Worm (Caenorhabditis elegans) whole organism, L3 larva: Measurements from ENCODE around the gene mrpl-44.

Experiments
- aly-2 ChIP-seq: fragments of 150-350 bp; optimal IDR thresholded peaks from 2 replicates; lab custom pipeline; 2014; ENCODE audit warnings: missing biosample characterization, missing genetic modification characterization
- ama-1 ChIP-seq: fragments of 150-350 bp; optimal IDR thresholded peaks from 2 replicates; lab custom pipeline; 2018
- ceh-16 ChIP-seq: sonication (generic microtip); optimal IDR thresholded peaks from 2 replicates; lab custom pipeline; 2017; ENCODE audit warnings: missing biosample characterization, missing genetic modification characterization
- ceh-28 ChIP-seq: fragments of 150-350 bp; optimal IDR thresholded peaks from 2 replicates; lab custom pipeline; 2014; ENCODE audit warnings: missing biosample characterization, missing genetic modification reagents, missing genetic modification characterization
- ceh-82 ChIP-seq: fragments of 150-350 bp; optimal IDR thresholded peaks from 2 replicates; lab custom pipeline; 2014; ENCODE audit warnings: missing biosample characterization, missing genetic modification characterization
- ceh-9 ChIP-seq: sonication (generic microtip); optimal IDR thresholded peaks from 2 replicates; lab custom pipeline; 2018; ENCODE audit warnings: missing biosample characterization, missing genetic modification characterization
- egl-5 ChIP-seq: fragments of 150-350 bp; optimal IDR thresholded peaks from 2 replicates; lab custom pipeline; 2017; ENCODE audit warnings: missing biosample characterization, missing genetic modification reagents, missing genetic modification characterization, inconsistent platforms
- elt-2 ChIP-seq: sonication (generic microtip); optimal IDR thresholded peaks from 2 replicates; lab custom pipeline; 2016; ENCODE audit warnings: missing genetic modification reagents, mild to moderate bottlenecking, missing genetic modification characterization, missing compliant biosample characterization
- elt-3 ChIP-seq, 3 experiments: fragments of 150-350 bp in 1 of 3; sonication (generic microtip) in 2 of 3; optimal IDR thresholded peaks; 2 replicates in 2 of 3; 4 replicates in 1 of 3; lab custom pipeline; 2014 to 2017; ENCODE audit warnings: missing biosample characterization in 3 of 3, missing genetic modification characterization in 3 of 3
- eor-1 ChIP-seq, 2 experiments: fragments of 150-350 bp; optimal IDR thresholded peaks; 2 replicates each; lab custom pipeline; 2014 to 2018; ENCODE audit warnings: missing biosample characterization in 2 of 2, missing genetic modification characterization in 2 of 2
- fkh-10 ChIP-seq: sonication (generic microtip); optimal IDR thresholded peaks from 2 replicates; lab custom pipeline; 2017; ENCODE audit warnings: missing biosample characterization, missing genetic modification reagents, missing genetic modification characterization
- fos-1 ChIP-seq: fragments of 150-350 bp; optimal IDR thresholded peaks from 2 replicates; lab custom pipeline; 2014; ENCODE audit warnings: missing biosample characterization, missing genetic modification characterization
- hmg-11 ChIP-seq: sonication (generic microtip); optimal IDR thresholded peaks from 2 replicates; lab custom pipeline; 2016; ENCODE audit warnings: missing genetic modification characterization, missing compliant biosample characterization
- lin-15B ChIP-seq: fragments of 150-350 bp; optimal IDR thresholded peaks from 2 replicates; lab custom pipeline; 2014; ENCODE audit warnings: missing biosample characterization, missing genetic modification characterization
- lsy-12 ChIP-seq: sonication (generic microtip); optimal IDR thresholded peaks from 2 replicates; lab custom pipeline; 2016; ENCODE audit warnings: mild to moderate bottlenecking, missing genetic modification characterization, missing compliant biosample characterization
- mml-1 ChIP-seq: fragments of 150-350 bp; sonication (generic microtip); optimal IDR thresholded peaks from 3 replicates; lab custom pipeline; 2014; ENCODE audit warnings: missing biosample characterization, missing genetic modification characterization
- nfya-1 ChIP-seq: sonication (generic microtip); optimal IDR thresholded peaks from 2 replicates; lab custom pipeline; 2017; ENCODE audit warnings: missing genetic modification characterization, mild to moderate bottlenecking, missing compliant biosample characterization, antibody characterized with exemption, moderate library complexity; ENCODE audit not compliant: insufficient read depth
- nhr-11 ChIP-seq: fragments of 150-350 bp; optimal IDR thresholded peaks from 2 replicates; lab custom pipeline; 2014; ENCODE audit warnings: missing biosample characterization, missing genetic modification characterization
- nhr-237 ChIP-seq: fragments of 150-350 bp; optimal IDR thresholded peaks from 2 replicates; lab custom pipeline; 2014; ENCODE audit warnings: missing biosample characterization, missing genetic modification characterization
- nhr-25 ChIP-seq: sonication (generic microtip); optimal IDR thresholded peaks from 2 replicates; lab custom pipeline; 2017; ENCODE audit warnings: missing biosample characterization, missing genetic modification characterization
- nhr-43 ChIP-seq: sonication (generic microtip); optimal IDR thresholded peaks from 2 replicates; lab custom pipeline; 2016; ENCODE audit warnings: mild to moderate bottlenecking, missing genetic modification characterization, missing compliant biosample characterization; ENCODE audit not compliant: poor library complexity, severe bottlenecking
- nhr-67 ChIP-seq: fragments of 150-350 bp; optimal IDR thresholded peaks from 2 replicates; lab custom pipeline; 2014; ENCODE audit warnings: missing biosample characterization, missing genetic modification characterization
- nhr-76 ChIP-seq: fragments of 150-350 bp; sonication (generic microtip); optimal IDR thresholded peaks from 5 replicates; lab custom pipeline; 2014; ENCODE audit warnings: missing biosample characterization, missing genetic modification characterization
- nhr-77 ChIP-seq: fragments of 150-350 bp; optimal IDR thresholded peaks from 2 replicates; lab custom pipeline; 2014; ENCODE audit warnings: missing biosample characterization, missing genetic modification characterization
- pha-4 ChIP-seq: fragments of 150-350 bp; optimal IDR thresholded peaks from 2 replicates; lab custom pipeline; 2014; ENCODE audit warnings: missing biosample characterization, missing genetic modification reagents, missing genetic modification characterization
- pqm-1 ChIP-seq: fragments of 150-350 bp; optimal IDR thresholded peaks from 2 replicates; lab custom pipeline; 2017; ENCODE audit warnings: missing biosample characterization, missing genetic modification characterization, inconsistent platforms
- sea-2 ChIP-seq: fragments of 150-350 bp; sonication (generic microtip); optimal IDR thresholded peaks from 4 replicates; lab custom pipeline; 2014; ENCODE audit warnings: missing biosample characterization, missing genetic modification reagents, missing genetic modification characterization
- skn-1 ChIP-seq: fragments of 150-350 bp; optimal IDR thresholded peaks from 2 replicates; lab custom pipeline; 2014; ENCODE audit warnings: missing biosample characterization, missing genetic modification characterization
- snpc-4 ChIP-seq: fragments of 150-350 bp; optimal IDR thresholded peaks from 2 replicates; lab custom pipeline; 2014; ENCODE audit warnings: missing biosample characterization, missing genetic modification characterization
- tbx-2 ChIP-seq: sonication (generic microtip); optimal IDR thresholded peaks from 2 replicates; lab custom pipeline; 2016; ENCODE audit warnings: mild to moderate bottlenecking, missing genetic modification characterization, missing compliant biosample characterization
- unc-62 ChIP-seq: fragments of 150-350 bp; sonication (generic microtip); optimal IDR thresholded peaks from 4 replicates; lab custom pipeline; 2014; ENCODE audit warnings: missing biosample characterization, missing genetic modification reagents, missing genetic modification characterization
- zag-1 ChIP-seq: fragments of 150-350 bp; optimal IDR thresholded peaks from 2 replicates; lab custom pipeline; 2014; ENCODE audit warnings: missing biosample characterization, missing genetic modification characterization

mrpl-44 gene

ce11 chrIII:9071372-9071771, 17.8 kb downstream of the mrpl-44 start, which contains the start of gene lin-12:
TSS of gene lin-12 (minus strand) at chrIII:9071472.
- TF ChIP-seq snpc-4 (tag; lab: Kevin White, UChicago) (no peak), zag-1 (tag; lab: Kevin White, UChicago) (no peak), nfya-1 (tag; lab: Kevin White, UChicago) (no peak), elt-3 (tag; optimal IDR thresholded peaks at IDR 0.05; lab: Kevin White, UChicago) (no peak), sea-2 (GFP tag; lab: Kevin White, UChicago) (no peak), eor-1 (tag; optimal IDR thresholded peaks at IDR 0.05; lab: Kevin White, UChicago) (no peak), nhr-25 (tag; lab: Kevin White, UChicago) (no peak), ceh-9 (tag; lab: Kevin White, UChicago) (no peak), pha-4 (tag; lab: Kevin White, UChicago) (no peak)

- TF ChIP-seq pqm-1 (tag; lab: Kevin White, UChicago) (peak; percentile 4), pha-4 (tag; lab: Kevin White, UChicago) (no peak), elt-2 (tag; lab: Kevin White, UChicago) (peak; percentile 55), ceh-16 (tag; lab: Kevin White, UChicago) (no peak), nhr-43 (tag; lab: Kevin White, UChicago) (no peak)
Measured at ce11 chrIII:9069712-9070111, 19.5 kb downstream of the mrpl-44 start.

- TF ChIP-seq nhr-77 (tag; lab: Kevin White, UChicago) (peak; percentile 50), fos-1 (tag; lab: Kevin White, UChicago) (peak; percentile 38), tbx-2 (tag; lab: Kevin White, UChicago) (no peak), nhr-25 (tag; lab: Kevin White, UChicago) (no peak), snpc-4 (tag; lab: Kevin White, UChicago) (no peak), fkh-10 (GFP tag; lab: Kevin White, UChicago) (no peak), elt-2 (tag; lab: Kevin White, UChicago) (peak; percentile 17), ama-1 (peak; percentile 17), pha-4 (tag; lab: Kevin White, UChicago) (peak; percentile 3)
Measured at ce11 chrIII:9060267-9060666, 28.9 kb downstream of the mrpl-44 start.

ce11 chrIII:9058959-9059534, 30.1 kb downstream of the mrpl-44 start, which contains the start of gene gst-1:
TSS of gene gst-1 (plus strand) at chrIII:9059331.
- TF ChIP-seq snpc-4 (tag; lab: Kevin White, UChicago) (no peak), pha-4 (tag; lab: Kevin White, UChicago) (peak; percentile 66), ama-1 (peak; percentile 60), nhr-67 (no peak), hmg-11 (peak; percentile 4), skn-1 (peak; percentile 94), nhr-237 (no peak), fkh-10 (GFP tag; lab: Kevin White, UChicago) (no peak), aly-2 (tag; lab: Kevin White, UChicago) (no peak), egl-5 (tag; lab: Kevin White, UChicago) (no peak), nfya-1 (tag; lab: Kevin White, UChicago) (peak; percentile 38), unc-62 (GFP tag; lab: Kevin White, UChicago) (no peak), lsy-12 (tag; lab: Kevin White, UChicago) (peak; percentile 11), elt-2 (tag; lab: Kevin White, UChicago) (peak; percentile 65), nhr-25 (tag; lab: Kevin White, UChicago) (no peak)

- TF ChIP-seq ceh-9 (tag; lab: Kevin White, UChicago): no peak
- no peak for TF ChIP-seq ceh-82 (tag; lab: Kevin White, UChicago)
- no peak for TF ChIP-seq skn-1
- TF ChIP-seq mml-1 (tag; lab: Kevin White, UChicago): no peak
- no peak for TF ChIP-seq ceh-28
- TF ChIP-seq nhr-11 (tag; lab: Kevin White, UChicago): no peak
- no peak for TF ChIP-seq nhr-76 (tag; lab: Kevin White, UChicago)
- peak; percentile 29 for TF ChIP-seq lin-15B (tag; lab: Kevin White, UChicago)
Measured at ce11 chrIII:9054414-9055147, 34.6 kb downstream of the mrpl-44 start, which contains the start of gene cls-2. TSS of gene cls-2 (plus strand) at chrIII:9055048.
